Worm (Caenorhabditis elegans): ENCODE results near the gene fahd-1.

DNA sequence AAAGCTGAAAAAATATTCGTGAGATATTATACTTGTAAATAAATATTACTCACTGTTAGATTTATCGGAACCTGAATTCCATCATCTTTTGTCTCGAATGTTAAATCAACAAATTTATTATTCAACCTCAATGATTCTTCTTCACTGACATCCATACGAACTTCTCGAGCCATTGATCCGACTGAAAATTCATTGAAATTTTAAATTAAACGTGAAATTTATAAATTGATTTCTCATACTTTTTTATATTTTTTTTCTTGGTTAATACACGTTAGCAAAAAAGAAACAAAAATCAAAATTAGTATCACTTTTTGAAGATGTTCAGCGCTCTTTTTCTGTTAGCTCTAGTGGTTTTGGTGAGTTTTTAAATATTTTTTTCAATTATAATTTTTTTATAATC, 27.8 kb downstream of the fahd-1 start, which contains the start of gene C29E4.14:
- no peak for TF ChIP-seq ceh-82 (tag; optimal IDR thresholded peaks at IDR 0.05)
- TF ChIP-seq nhr-28 (tag; optimal IDR thresholded peaks at IDR 0.05), result no peak
- no peak for TF ChIP-seq ama-1 (optimal IDR thresholded peaks at IDR 0.05)
- no peak for TF ChIP-seq mdl-1 (tag; optimal IDR thresholded peaks at IDR 0.05)
- TF ChIP-seq nhr-77 (tag; optimal IDR thresholded peaks at IDR 0.05), result no peak
- TF ChIP-seq unc-62 (GFP tag; optimal IDR thresholded peaks at IDR 0.05), result no peak
- TF ChIP-seq zag-1 (tag; optimal IDR thresholded peaks at IDR 0.05), result no peak
- TF ChIP-seq nfya-1 (tag; optimal IDR thresholded peaks at IDR 0.05; ENCODE audit: insufficient read depth), result no peak
- TF ChIP-seq lin-39 (tag; optimal IDR thresholded peaks at IDR 0.05), result no peak
- TF ChIP-seq ceh-16 (tag; optimal IDR thresholded peaks at IDR 0.05), result no peak
- TF ChIP-seq ztf-4 (tag; optimal IDR thresholded peaks at IDR 0.05), result no peak
- no peak for TF ChIP-seq elt-2 (tag; optimal IDR thresholded peaks at IDR 0.05)
- no peak for TF ChIP-seq R02D3.7 (tag; optimal IDR thresholded peaks at IDR 0.05)
